Fruit fly (Drosophila melanogaster): ENCODE data around the gene Ser12.

The Ser12 gene

DNA sequence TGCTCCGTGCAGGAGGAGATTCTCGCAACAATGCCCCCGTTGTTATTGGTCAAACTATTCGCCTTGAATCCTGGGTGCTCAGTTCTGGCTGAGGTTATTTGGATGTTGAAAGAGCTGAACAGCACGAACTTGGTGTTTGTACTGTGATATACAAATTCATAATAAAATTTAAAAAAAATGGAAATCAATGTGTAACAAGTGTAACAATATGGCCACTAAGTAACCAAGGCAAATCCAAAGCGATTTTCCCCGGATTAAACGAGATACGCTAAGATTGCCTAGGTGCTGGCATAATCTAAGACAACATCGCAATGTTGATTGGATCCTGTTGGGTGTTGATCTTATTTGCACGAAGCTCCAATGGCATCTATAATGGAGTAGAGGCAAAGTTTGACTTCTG is 33.8 kb upstream of the Ser12 start, which contains the start of gene CG4271:
Gene CG4271, plus strand, starts transcription at position 301 of the 400 bp plus-strand sequence.
- no peak for TF ChIP-seq Pif1A (GFP tag; optimal IDR thresholded peaks at IDR 0.05)
- no peak for TF ChIP-seq Snoo (tag; optimal IDR thresholded peaks at IDR 0.05)
- TF ChIP-seq Ets98B (GFP tag; IDR thresholded peaks at IDR 0.05), result no peak
- no peak for TF ChIP-seq CG12605 (GFP tag; IDR thresholded peaks at IDR 0.05)
- TF ChIP-seq CG4496 (GFP tag; IDR thresholded peaks at IDR 0.05), result no peak
- no peak for TF ChIP-seq CG8159 (tag; optimal IDR thresholded peaks at IDR 0.05)
- TF ChIP-seq CG13204 (GFP tag; optimal IDR thresholded peaks at IDR 0.05), result no peak
- no peak for TF ChIP-seq CG10348 (GFP tag; IDR thresholded peaks at IDR 0.05)
- no peak for TF ChIP-seq gl (tag; optimal IDR thresholded peaks at IDR 0.05)
- TF ChIP-seq CG32121 (GFP tag; IDR thresholded peaks at IDR 0.05), result no peak
- TF ChIP-seq CG8301 (tag; optimal IDR thresholded peaks at IDR 0.05), result no peak
- no peak for TF ChIP-seq CG17806 (tag; optimal IDR thresholded peaks at IDR 0.05)
- no peak for TF ChIP-seq CG14655 (GFP tag; optimal IDR thresholded peaks at IDR 0.05)
- no peak for TF ChIP-seq rn (GFP tag; IDR thresholded peaks at IDR 0.05)
- no peak for TF ChIP-seq EcR (GFP tag; optimal IDR thresholded peaks at IDR 0.05)
- no peak for TF ChIP-seq fd96Ca (GFP tag; IDR thresholded peaks at IDR 0.05)
- TF ChIP-seq D1 (tag; optimal IDR thresholded peaks at IDR 0.05), result no peak

DNA sequence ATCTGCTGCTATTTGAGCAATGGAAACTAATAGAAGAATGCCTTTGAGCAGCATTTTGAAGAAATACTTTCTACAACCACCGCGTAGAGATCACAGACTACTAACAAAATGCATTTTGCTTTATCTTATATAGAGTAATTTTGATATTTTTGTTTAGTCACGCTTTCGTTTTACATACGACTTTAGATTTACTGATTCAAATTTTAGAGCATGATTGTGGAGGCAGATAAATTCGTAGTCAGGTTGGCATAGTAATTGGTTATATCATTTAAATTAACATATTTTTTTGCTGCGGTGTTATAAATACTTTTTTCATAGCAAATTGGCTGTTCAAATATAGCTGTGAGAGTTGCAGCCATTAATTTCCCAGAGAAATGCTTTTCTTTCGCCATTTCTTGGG is 18.0 kb upstream of the Ser12 start, which contains the start of gene CG17242:
Gene CG17242, minus strand, starts transcription at position 101 of the 400 bp plus-strand sequence.
- TF ChIP-seq Pif1A (GFP tag; optimal IDR thresholded peaks at IDR 0.05) (no peak), Snoo (tag; optimal IDR thresholded peaks at IDR 0.05) (no peak), Ets98B (GFP tag; IDR thresholded peaks at IDR 0.05) (no peak), CG14655 (GFP tag; optimal IDR thresholded peaks at IDR 0.05) (no peak), CG4496 (GFP tag; IDR thresholded peaks at IDR 0.05) (no peak), CG34367 (tag; optimal IDR thresholded peaks at IDR 0.05) (no peak), CG17806 (tag; optimal IDR thresholded peaks at IDR 0.05) (no peak), CG8301 (tag; optimal IDR thresholded peaks at IDR 0.05) (no peak), CG10348 (GFP tag; IDR thresholded peaks at IDR 0.05) (no peak), EcR (GFP tag; optimal IDR thresholded peaks at IDR 0.05) (no peak), CG9948 (tag; optimal IDR thresholded peaks at IDR 0.05) (no peak), Pif1B (GFP tag; optimal IDR thresholded peaks at IDR 0.05) (no peak), rn (GFP tag; IDR thresholded peaks at IDR 0.05) (no peak), D1 (tag; optimal IDR thresholded peaks at IDR 0.05) (no peak)

DNA sequence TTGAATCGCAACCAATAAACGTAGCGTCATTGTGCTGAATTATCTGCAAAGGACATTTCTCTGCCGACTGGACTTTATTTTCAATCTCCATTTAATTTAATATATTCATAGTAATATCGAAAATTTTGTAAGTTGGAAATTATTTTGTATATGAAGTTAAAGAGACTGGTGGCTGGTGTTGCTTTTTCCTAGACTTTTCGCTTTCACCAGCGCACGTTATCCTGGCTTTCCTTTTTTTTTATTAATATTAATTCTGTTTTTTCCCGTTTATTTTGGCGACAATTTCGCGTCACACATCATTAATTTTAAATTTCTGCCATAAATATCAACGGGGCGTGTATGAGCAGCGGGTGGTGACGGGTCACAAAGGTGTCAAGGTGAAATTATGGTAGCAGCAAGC is 14.1 kb upstream of the Ser12 start, which contains the start of gene CG34049:
Gene CG34049, minus strand, starts transcription at position 101 of the 400 bp plus-strand sequence.
- TF ChIP-seq D1 (tag; optimal IDR thresholded peaks at IDR 0.05), result no peak
- no peak for TF ChIP-seq fd96Ca (GFP tag; IDR thresholded peaks at IDR 0.05)
- no peak for TF ChIP-seq rn (GFP tag; IDR thresholded peaks at IDR 0.05)
- no peak for TF ChIP-seq CG17806 (tag; optimal IDR thresholded peaks at IDR 0.05)
- no peak for TF ChIP-seq CG4496 (GFP tag; IDR thresholded peaks at IDR 0.05)
- no peak for TF ChIP-seq CG13204 (GFP tag; optimal IDR thresholded peaks at IDR 0.05)
- no peak for TF ChIP-seq Snoo (tag; optimal IDR thresholded peaks at IDR 0.05)
- TF ChIP-seq Pif1A (GFP tag; optimal IDR thresholded peaks at IDR 0.05), result no peak
- no peak for TF ChIP-seq EcR (GFP tag; optimal IDR thresholded peaks at IDR 0.05)

DNA sequence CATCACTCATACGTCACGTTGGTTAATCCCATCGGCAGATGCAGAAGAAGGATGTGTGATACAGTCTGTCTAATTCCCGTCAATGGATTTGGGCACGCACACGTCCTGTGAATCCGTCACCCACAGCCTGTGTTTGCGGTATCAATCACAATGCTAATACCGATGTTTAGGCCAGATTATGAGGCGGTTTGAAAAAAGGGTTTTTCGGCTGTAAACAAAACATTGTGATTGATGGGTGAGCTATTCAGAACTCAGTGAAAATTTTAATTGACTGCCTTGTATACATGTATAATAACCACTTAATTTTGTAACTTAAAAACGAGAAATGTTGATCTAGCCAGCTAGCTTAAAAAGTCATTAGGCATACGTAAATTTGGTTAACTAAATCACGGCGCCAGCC is 12.1 kb upstream of the Ser12 start, which contains the start of gene CG4270:
Gene CG4270, plus strand, starts transcription at position 301 of the 400 bp plus-strand sequence.
- TF ChIP-seq rn (GFP tag; IDR thresholded peaks at IDR 0.05) (no peak), gl (tag; optimal IDR thresholded peaks at IDR 0.05) (no peak), fd96Ca (GFP tag; IDR thresholded peaks at IDR 0.05) (no peak), CG12605 (GFP tag; IDR thresholded peaks at IDR 0.05) (no peak), EcR (GFP tag; optimal IDR thresholded peaks at IDR 0.05) (no peak), Snoo (tag; optimal IDR thresholded peaks at IDR 0.05) (no peak), CG13204 (GFP tag; optimal IDR thresholded peaks at IDR 0.05) (no peak), CG10348 (GFP tag; IDR thresholded peaks at IDR 0.05) (no peak)

DNA sequence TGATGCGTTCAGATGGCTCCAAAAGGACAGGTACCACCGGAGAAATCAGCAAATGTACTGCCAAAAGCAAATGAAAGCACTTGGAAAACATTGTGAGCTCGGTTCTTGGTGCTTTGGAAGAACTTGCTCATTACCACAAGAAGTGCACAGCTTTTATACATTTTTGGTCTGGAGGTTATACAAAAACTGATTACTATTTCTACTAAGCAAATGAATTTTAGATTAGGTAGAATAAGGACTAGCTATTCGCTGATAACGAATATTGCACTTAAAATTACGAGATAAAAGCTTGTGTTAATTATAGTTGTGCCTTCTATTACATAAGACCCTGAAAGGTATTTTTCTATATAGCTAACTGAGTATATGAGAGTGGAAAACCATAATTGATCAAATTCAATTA is 3.9 kb upstream of the Ser12 start, which contains the start of gene Send1:
Gene Send1, minus strand, starts transcription at position 101 of the 400 bp plus-strand sequence.
- TF ChIP-seq rn (GFP tag; IDR thresholded peaks at IDR 0.05), result no peak
- no peak for TF ChIP-seq CG15710 (tag; optimal IDR thresholded peaks at IDR 0.05)
- TF ChIP-seq D1 (tag; optimal IDR thresholded peaks at IDR 0.05), result no peak
- TF ChIP-seq CG8159 (tag; optimal IDR thresholded peaks at IDR 0.05), result no peak
- no peak for TF ChIP-seq CG13204 (GFP tag; optimal IDR thresholded peaks at IDR 0.05)
- TF ChIP-seq CG4496 (GFP tag; IDR thresholded peaks at IDR 0.05), result no peak
- TF ChIP-seq CG12605 (GFP tag; IDR thresholded peaks at IDR 0.05), result no peak
- no peak for TF ChIP-seq gl (tag; optimal IDR thresholded peaks at IDR 0.05)
- TF ChIP-seq Ets98B (GFP tag; IDR thresholded peaks at IDR 0.05), result no peak
- no peak for TF ChIP-seq CG32121 (GFP tag; IDR thresholded peaks at IDR 0.05)
- no peak for TF ChIP-seq CG8301 (tag; optimal IDR thresholded peaks at IDR 0.05)
- TF ChIP-seq CG9948 (tag; optimal IDR thresholded peaks at IDR 0.05), result no peak
- TF ChIP-seq CG10348 (GFP tag; IDR thresholded peaks at IDR 0.05), result no peak
- no peak for TF ChIP-seq fd96Ca (GFP tag; IDR thresholded peaks at IDR 0.05)
- no peak for TF ChIP-seq CG14655 (GFP tag; optimal IDR thresholded peaks at IDR 0.05)
- no peak for TF ChIP-seq CG17806 (tag; optimal IDR thresholded peaks at IDR 0.05)
- TF ChIP-seq CG34367 (tag; optimal IDR thresholded peaks at IDR 0.05), result no peak

DNA sequence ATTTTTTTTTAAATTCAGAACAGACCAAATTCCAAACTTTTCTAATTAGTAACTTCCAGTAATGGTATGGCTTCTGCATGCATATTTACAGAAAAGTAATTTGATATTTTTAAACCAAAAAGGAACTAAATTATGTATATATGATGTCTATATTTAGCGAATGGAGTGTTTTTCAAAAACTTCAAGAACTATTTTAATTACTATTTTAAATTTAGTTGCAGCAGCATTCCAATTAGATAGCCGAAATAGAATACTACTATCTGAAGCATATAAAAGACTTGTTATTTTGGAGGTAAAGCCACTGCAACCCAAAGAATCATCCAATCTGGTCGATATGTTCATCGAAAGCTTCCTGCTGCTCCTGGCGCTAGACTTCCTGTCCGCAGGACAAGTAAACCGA is 1.7 kb upstream of the Ser12 start, which contains the start of gene CG17234:
Gene CG17234, plus strand, starts transcription at position 301 of the 400 bp plus-strand sequence.
- TF ChIP-seq CG13204 (GFP tag; optimal IDR thresholded peaks at IDR 0.05) (no peak), CG9948 (tag; optimal IDR thresholded peaks at IDR 0.05) (no peak), CG32121 (GFP tag; IDR thresholded peaks at IDR 0.05) (no peak), CG34367 (tag; optimal IDR thresholded peaks at IDR 0.05) (no peak), CG8159 (tag; optimal IDR thresholded peaks at IDR 0.05) (no peak)

Measured in whole organism, pupa.